Worm (Caenorhabditis elegans) whole organism, midembryonic: ENCODE results near the gene F13B6.2.

Experiments used
- T22C8.4 ChIP-seq: fragments of 200-800 bp; sonication (Bioruptor generic); IDR thresholded peaks from 2 replicates; pipeline ENCODE4 v1.3.6; 2022; ENCODE audit warnings: missing genetic modification characterization, missing compliant biosample characterization
- cog-1 ChIP-seq: sonication (generic microtip); optimal IDR thresholded peaks from 2 replicates; lab custom pipeline; 2016; ENCODE audit warnings: missing genetic modification characterization, missing compliant biosample characterization
- flt-1 ChIP-seq: fragments of 200-800 bp; sonication (Bioruptor generic); IDR thresholded peaks from 2 replicates; pipeline ENCODE4 v1.3.6; 2022; ENCODE audit warnings: missing genetic modification characterization, missing compliant biosample characterization
- med-1 ChIP-seq: sonication (generic microtip); optimal IDR thresholded peaks from 2 replicates; lab custom pipeline; 2017; ENCODE audit warnings: missing genetic modification characterization, mild to moderate bottlenecking, missing compliant biosample characterization, antibody characterized with exemption, missing genetic modification reagents; ENCODE audit not compliant: insufficient read depth
- ref-1 ChIP-seq: fragments of 200-800 bp; sonication (Bioruptor generic); conservative IDR thresholded peaks from 2 replicates; pipeline ENCODE4 v1.3.6; 2022; ENCODE audit warnings: missing genetic modification reagents, missing genetic modification characterization, missing compliant biosample characterization
- tab-1 ChIP-seq: fragments of 200-800 bp; sonication (Bioruptor generic); IDR thresholded peaks from 2 replicates; pipeline ENCODE4 v1.3.6; 2022; ENCODE audit warnings: missing genetic modification characterization, missing compliant biosample characterization
- ztf-23 ChIP-seq: fragments of 200-800 bp; sonication (Bioruptor generic); IDR thresholded peaks from 2 replicates; pipeline ENCODE4 v1.3.6; 2022; ENCODE audit warnings: missing genetic modification reagents, missing genetic modification characterization, missing compliant biosample characterization

DNA sequence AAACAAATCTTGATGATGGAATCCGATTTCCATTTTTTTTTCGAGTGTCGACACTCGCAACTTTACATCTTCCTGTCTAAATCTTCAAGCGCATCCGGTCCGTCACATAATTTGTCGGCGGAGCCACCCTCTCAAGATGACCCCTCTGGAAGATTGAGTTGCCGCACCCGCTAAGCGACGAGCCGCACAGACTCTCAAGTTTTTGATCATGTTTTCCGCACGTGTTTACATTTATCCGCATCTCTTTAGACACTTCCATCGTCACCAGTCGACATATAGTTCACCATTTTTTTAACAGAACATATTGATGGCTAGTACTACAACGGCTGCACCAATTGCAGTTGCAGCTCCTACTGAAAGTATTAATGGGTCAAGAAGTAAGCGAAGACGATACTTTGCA lies 31.3 kb upstream of the F13B6.2 start, which contains the start of gene F55G1.1:
- no peak for TF ChIP-seq tab-1 (GFP tag; lab: Robert Waterston, UW)
- no peak for TF ChIP-seq ref-1 (GFP tag; lab: Robert Waterston, UW)
- TF ChIP-seq med-1 (GFP tag; lab: Kevin White, UChicago): no peak
- TF ChIP-seq flt-1 (GFP tag; lab: Robert Waterston, UW): no peak
- TF ChIP-seq cog-1 (tag; lab: Kevin White, UChicago): no peak
- no peak for TF ChIP-seq ztf-23
- TF ChIP-seq T22C8.4 (GFP tag; lab: Robert Waterston, UW): no peak
